Fruit fly (Drosophila melanogaster) whole organism, embryonic: Measurements from ENCODE around the gene CG10064.
A peak's percentile ranks its signal among the peaks of the same experiment; 100 is the strongest.

Source experiments
- Aef1 ChIP-seq: fragments of 200-800 bp; sonication (Bioruptor generic); IDR thresholded peaks from 3 replicates; pipeline ENCODE4 v1.3.6; 2022; ENCODE audit warnings: missing biosample characterization, missing genetic modification characterization
- BtbVII ChIP-seq: fragments of 200-800 bp; sonication (Bioruptor generic); optimal IDR thresholded peaks from 3 replicates; lab custom pipeline; 2017; ENCODE audit warnings: missing biosample characterization, mild to moderate bottlenecking, missing genetic modification characterization
- CG10147 ChIP-seq: fragments of 200-800 bp; sonication (Bioruptor generic); optimal IDR thresholded peaks from 2 replicates; lab custom pipeline; 2019; ENCODE audit warnings: missing biosample characterization, mild to moderate bottlenecking, missing genetic modification characterization, moderate library complexity
- CG10654 ChIP-seq: fragments of 200-800 bp; sonication (Bioruptor generic); optimal IDR thresholded peaks from 2 replicates; lab custom pipeline; 2016; ENCODE audit warnings: missing biosample characterization, missing genetic modification characterization
- CG11085 ChIP-seq: fragments of 200-800 bp; sonication (Bioruptor generic); IDR thresholded peaks from 2 replicates; pipeline ENCODE4 v1.3.6; 2022; ENCODE audit warnings: missing biosample characterization, missing genetic modification characterization
- CG11456 ChIP-seq: fragments of 200-800 bp; sonication (Bioruptor generic); IDR thresholded peaks from 3 replicates; pipeline ENCODE4 v1.3.6; 2022; ENCODE audit warnings: missing biosample characterization, missing genetic modification characterization
- CG11560 ChIP-seq: fragments of 200-800 bp; sonication (Bioruptor generic); IDR thresholded peaks from 3 replicates; pipeline ENCODE4 v1.3.6; 2022; ENCODE audit warnings: missing biosample characterization, missing genetic modification characterization
- CG13624 ChIP-seq: fragments of 200-800 bp; sonication (Bioruptor generic); optimal IDR thresholded peaks from 2 replicates; lab custom pipeline; 2016; ENCODE audit warnings: missing biosample characterization, missing genetic modification characterization
- CG14441 ChIP-seq: fragments of 200-800 bp; sonication (Bioruptor generic); IDR thresholded peaks from 2 replicates; pipeline ENCODE4 v1.3.6; 2022; ENCODE audit warnings: missing biosample characterization, missing genetic modification characterization
- CG14965 ChIP-seq: fragments of 200-800 bp; sonication (Bioruptor generic); optimal IDR thresholded peaks from 2 replicates; lab custom pipeline; 2016; ENCODE audit warnings: missing biosample characterization, missing genetic modification characterization, borderline replicate concordance
- CG1603 ChIP-seq: fragments of 200-800 bp; sonication (Bioruptor generic); optimal IDR thresholded peaks from 2 replicates; lab custom pipeline; 2019; ENCODE audit warnings: missing biosample characterization, mild to moderate bottlenecking, missing genetic modification characterization, moderate library complexity
- CG17328 ChIP-seq: fragments of 200-800 bp; sonication (Bioruptor generic); IDR thresholded peaks from 2 replicates; pipeline ENCODE4 v1.3.6; 2022; ENCODE audit warnings: missing biosample characterization, missing genetic modification characterization
- CG17361 ChIP-seq: fragments of 200-800 bp; sonication (Bioruptor generic); IDR thresholded peaks from 3 replicates; pipeline ENCODE4 v1.3.6; 2022; ENCODE audit warnings: missing biosample characterization, missing genetic modification characterization
- CG1792 ChIP-seq: fragments of 200-800 bp; sonication (Bioruptor generic); optimal IDR thresholded peaks from 2 replicates; lab custom pipeline; 2016; ENCODE audit warnings: missing biosample characterization, missing genetic modification characterization
- CG31441 ChIP-seq: fragments of 200-800 bp; sonication (Bioruptor generic); IDR thresholded peaks from 2 replicates; pipeline ENCODE4 v1.3.6; 2022; ENCODE audit warnings: missing biosample characterization, missing genetic modification characterization
- CG3281 ChIP-seq: fragments of 200-800 bp; sonication (Bioruptor generic); optimal IDR thresholded peaks from 3 replicates; lab custom pipeline; 2017; ENCODE audit warnings: missing biosample characterization, mild to moderate bottlenecking, missing genetic modification characterization
- CG33213 ChIP-seq: fragments of 200-800 bp; sonication (Bioruptor generic); optimal IDR thresholded peaks from 3 replicates; lab custom pipeline; 2016; ENCODE audit warnings: missing biosample characterization, missing genetic modification characterization
- CG4328 ChIP-seq: fragments of 200-800 bp; sonication (Bioruptor generic); optimal IDR thresholded peaks from 3 replicates; lab custom pipeline; 2017; ENCODE audit warnings: missing biosample characterization, missing genetic modification reagents, missing genetic modification characterization
- CG4730 ChIP-seq: fragments of 200-800 bp; sonication (Bioruptor generic); IDR thresholded peaks from 2 replicates; pipeline ENCODE4 v1.3.6; 2022; ENCODE audit warnings: missing biosample characterization, missing genetic modification characterization
- CG7987 ChIP-seq: fragments of 200-800 bp; sonication (Bioruptor generic); optimal IDR thresholded peaks from 2 replicates; lab custom pipeline; 2018; ENCODE audit warnings: missing biosample characterization, mild to moderate bottlenecking, missing genetic modification characterization, moderate library complexity
- CG9215 ChIP-seq: fragments of 200-800 bp; sonication (Bioruptor generic); IDR thresholded peaks from 2 replicates; pipeline ENCODE4 v1.3.6; 2022; ENCODE audit warnings: missing biosample characterization, missing genetic modification characterization
- Camta ChIP-seq: fragments of 200-800 bp; sonication (Bioruptor generic); optimal IDR thresholded peaks from 2 replicates; lab custom pipeline; 2016; ENCODE audit warnings: missing biosample characterization, missing genetic modification characterization
- Dek ChIP-seq: fragments of 200-800 bp; sonication (Bioruptor generic); optimal IDR thresholded peaks from 3 replicates; lab custom pipeline; 2019; ENCODE audit warnings: missing biosample characterization, mild to moderate bottlenecking, missing genetic modification characterization, moderate library complexity
- Doc2 ChIP-seq: fragments of 200-800 bp; sonication (Bioruptor generic); IDR thresholded peaks from 2 replicates; pipeline ENCODE4 v1.3.6; 2022; ENCODE audit warnings: missing biosample characterization, missing genetic modification characterization
- HLH3B ChIP-seq: fragments of 200-800 bp; sonication (Bioruptor generic); IDR thresholded peaks from 2 replicates; pipeline ENCODE4 v1.3.6; 2022; ENCODE audit warnings: missing biosample characterization, missing genetic modification characterization
- Hmx ChIP-seq: fragments of 200-800 bp; sonication (Bioruptor generic); optimal IDR thresholded peaks from 2 replicates; lab custom pipeline; 2016; ENCODE audit warnings: missing biosample characterization, missing genetic modification characterization
- NfI ChIP-seq: fragments of 200-800 bp; sonication (Bioruptor generic); optimal IDR thresholded peaks from 3 replicates; lab custom pipeline; 2018; ENCODE audit warnings: missing biosample characterization, mild to moderate bottlenecking, missing genetic modification characterization, moderate library complexity
- Oli ChIP-seq: fragments of 200-800 bp; sonication (Bioruptor generic); optimal IDR thresholded peaks from 2 replicates; lab custom pipeline; 2018; ENCODE audit warnings: missing biosample characterization, mild to moderate bottlenecking, missing genetic modification characterization, moderate library complexity
- Sry-β ChIP-seq: fragments of 200-800 bp; sonication (Bioruptor generic); optimal IDR thresholded peaks from 2 replicates; lab custom pipeline; 2018; ENCODE audit warnings: missing biosample characterization, mild to moderate bottlenecking, missing genetic modification characterization, moderate library complexity
- Stat92E ChIP-seq, 3 experiments: fragments of >200 bp in 2 of 3; fragments of 200-800 bp in 1 of 3; sonication (Bioruptor generic) in 1 of 3; optimal IDR thresholded peaks; 2 replicates each; lab custom pipeline; 2017 to 2019; ENCODE audit warnings: missing biosample characterization in 3 of 3, missing genetic modification characterization in 3 of 3, mild to moderate bottlenecking in 1 of 3, moderate library complexity in 1 of 3
- Trl ChIP-seq, 3 experiments: fragments of >200 bp in 2 of 3; fragments of 200-800 bp in 1 of 3; sonication (Bioruptor generic) in 1 of 3; optimal IDR thresholded peaks; 2 replicates in 1 of 3; 3 replicates in 2 of 3; lab custom pipeline; 2016 to 2017; ENCODE audit warnings: missing biosample characterization in 1 of 3, missing genetic modification characterization in 1 of 3
- al ChIP-seq: fragments of 200-800 bp; sonication (Bioruptor generic); IDR thresholded peaks from 2 replicates; pipeline ENCODE4 v1.3.6; 2022; ENCODE audit warnings: missing biosample characterization, missing genetic modification characterization
- amos ChIP-seq: fragments of 200-800 bp; sonication (Bioruptor generic); IDR thresholded peaks from 2 replicates; pipeline ENCODE4 v1.3.6; 2022; ENCODE audit warnings: missing biosample characterization, missing genetic modification characterization; ENCODE audit not compliant: partially characterized antibody
- bigmax ChIP-seq: fragments of 200-800 bp; sonication (Bioruptor generic); optimal IDR thresholded peaks from 2 replicates; lab custom pipeline; 2018; ENCODE audit warnings: missing biosample characterization, mild to moderate bottlenecking, missing genetic modification characterization
- crc ChIP-seq: fragments of 200-800 bp; sonication (Bioruptor generic); optimal IDR thresholded peaks from 2 replicates; lab custom pipeline; 2016; ENCODE audit warnings: missing biosample characterization, missing genetic modification characterization
- dysf ChIP-seq: fragments of 200-800 bp; sonication (Bioruptor generic); IDR thresholded peaks from 3 replicates; pipeline ENCODE4 v1.3.6; 2022; ENCODE audit warnings: missing biosample characterization, missing genetic modification characterization
- fd96Cb ChIP-seq: fragments of 200-800 bp; sonication (Bioruptor generic); optimal IDR thresholded peaks from 2 replicates; lab custom pipeline; 2018; ENCODE audit warnings: missing biosample characterization, mild to moderate bottlenecking, missing genetic modification characterization, moderate library complexity
- gcm ChIP-seq: fragments of 200-800 bp; sonication (Bioruptor generic); optimal IDR thresholded peaks from 2 replicates; lab custom pipeline; 2019; ENCODE audit warnings: missing biosample characterization, mild to moderate bottlenecking, missing genetic modification characterization, moderate library complexity
- gro ChIP-seq: fragments of 200-800 bp; sonication (Bioruptor generic); optimal IDR thresholded peaks from 2 replicates; lab custom pipeline; 2016; ENCODE audit warnings: missing biosample characterization, missing genetic modification characterization
- gsb ChIP-seq: fragments of 200-800 bp; sonication (Bioruptor generic); IDR thresholded peaks from 2 replicates; pipeline ENCODE4 v1.3.6; 2022; ENCODE audit warnings: missing biosample characterization, missing genetic modification characterization
- jigr1 ChIP-seq: fragments of 200-800 bp; sonication (Bioruptor generic); IDR thresholded peaks from 3 replicates; pipeline ENCODE4 v1.3.6; 2022; ENCODE audit warnings: missing biosample characterization, missing genetic modification characterization
- ken ChIP-seq: fragments of 200-800 bp; sonication (Bioruptor generic); IDR thresholded peaks from 3 replicates; pipeline ENCODE4 v1.3.6; 2022; ENCODE audit warnings: missing biosample characterization, missing genetic modification characterization
- nerfin-1 ChIP-seq: fragments of 200-800 bp; sonication (Bioruptor generic); optimal IDR thresholded peaks from 3 replicates; lab custom pipeline; 2019; ENCODE audit warnings: missing biosample characterization, mild to moderate bottlenecking, missing genetic modification characterization, moderate library complexity
- schlank ChIP-seq: fragments of 200-800 bp; sonication (Bioruptor generic); optimal IDR thresholded peaks from 2 replicates; lab custom pipeline; 2018; ENCODE audit warnings: missing biosample characterization, mild to moderate bottlenecking, missing genetic modification characterization
- sima ChIP-seq: fragments of 200-800 bp; sonication (Bioruptor generic); optimal IDR thresholded peaks from 2 replicates; lab custom pipeline; 2016; ENCODE audit warnings: missing biosample characterization, missing genetic modification characterization
- sisA ChIP-seq: fragments of 200-800 bp; sonication (Bioruptor generic); IDR thresholded peaks from 2 replicates; pipeline ENCODE4 v1.3.6; 2022; ENCODE audit warnings: missing biosample characterization, missing genetic modification characterization
- tap ChIP-seq: fragments of 200-800 bp; optimal IDR thresholded peaks from 3 replicates; lab custom pipeline; 2019; ENCODE audit warnings: missing biosample characterization, mild to moderate bottlenecking, missing genetic modification characterization, moderate library complexity
- trem ChIP-seq: fragments of 200-800 bp; optimal IDR thresholded peaks from 3 replicates; lab custom pipeline; 2019; ENCODE audit warnings: missing biosample characterization, mild to moderate bottlenecking, missing genetic modification characterization, moderate library complexity
- trh ChIP-seq: fragments of 200-800 bp; sonication (Bioruptor generic); optimal IDR thresholded peaks from 2 replicates; lab custom pipeline; 2016; ENCODE audit warnings: missing biosample characterization, missing genetic modification characterization
- ttk ChIP-seq: fragments of 200-800 bp; sonication (Bioruptor generic); IDR thresholded peaks from 2 replicates; pipeline ENCODE4 v2.1.2; 2022; ENCODE audit warnings: missing biosample characterization, missing genetic modification characterization
- twi ChIP-seq: fragments of 200-800 bp; optimal IDR thresholded peaks from 2 replicates; lab custom pipeline; 2019; ENCODE audit warnings: missing biosample characterization, mild to moderate bottlenecking, missing genetic modification characterization, moderate library complexity
- unc-4 ChIP-seq: fragments of 200-800 bp; sonication (Bioruptor generic); IDR thresholded peaks from 2 replicates; pipeline ENCODE4 v1.3.6; 2022; ENCODE audit warnings: missing biosample characterization, missing genetic modification characterization; ENCODE audit not compliant: partially characterized antibody

The CG10064 gene

dm6 chr3L:6998692-6999091, 31.0 kb upstream of the CG10064 start, which contains the start of gene Mp (continued):
- TF ChIP-seq Trl (optimal IDR thresholded peaks at IDR 0.05; lab: Kevin White, UChicago) (peak; percentile 0 to 2), Trl (GFP tag; optimal IDR thresholded peaks at IDR 0.05; lab: Kevin White, UChicago) (no peak), CG4730 (GFP tag; lab: Robert Waterston, UW) (no peak), CG31441 (GFP tag; lab: Robert Waterston, UW) (no peak), Stat92E (GFP tag; optimal IDR thresholded peaks at IDR 0.05; lab: Kevin White, UChicago) (no peak), jigr1 (GFP tag; lab: Robert Waterston, UW) (no peak), fd96Cb (tag; lab: Kevin White, UChicago) (no peak), CG11560 (tag; lab: Robert Waterston, UW) (no peak), trem (no peak), CG3281 (GFP tag; lab: Kevin White, UChicago) (no peak), HLH3B (GFP tag; lab: Robert Waterston, UW) (no peak), CG13624 (GFP tag; lab: Kevin White, UChicago) (no peak), CG11456 (GFP tag; lab: Robert Waterston, UW) (no peak), Oli (tag; lab: Kevin White, UChicago) (no peak), CG10654 (GFP tag; lab: Kevin White, UChicago) (no peak), Sry-β (GFP tag; lab: Kevin White, UChicago) (no peak), CG14441 (0 out of 2 replicates have a peak, but pooled peaks have one; percentile 31), crc (GFP tag; lab: Kevin White, UChicago) (no peak), sisA (GFP tag; lab: Robert Waterston, UW) (no peak), unc-4 (GFP tag; lab: Robert Waterston, UW) (no peak), CG1792 (GFP tag; lab: Kevin White, UChicago) (no peak), CG10147 (GFP tag; lab: Kevin White, UChicago) (no peak), CG7987 (GFP tag; lab: Kevin White, UChicago) (peak; percentile 18), Dek (no peak), schlank (no peak), CG1603 (tag; lab: Kevin White, UChicago) (no peak), gro (GFP tag; lab: Kevin White, UChicago) (no peak), CG17361 (GFP tag; lab: Robert Waterston, UW) (no peak), CG4328 (GFP tag; lab: Kevin White, UChicago) (no peak), nerfin-1 (tag; lab: Kevin White, UChicago) (no peak), gcm (no peak), sima (no peak), NfI (GFP tag; lab: Kevin White, UChicago) (no peak), ttk (GFP tag; lab: Robert Waterston, UW) (no peak), al (no peak), amos (GFP tag; lab: Robert Waterston, UW) (no peak; the same call in 1 of the 2 replicates), CG33213 (GFP tag; lab: Kevin White, UChicago) (no peak), twi (no peak), dysf (peak; percentile 12; the same call in 1 of the 3 replicates), Aef1 (GFP tag; lab: Robert Waterston, UW) (no peak), CG17328 (GFP tag; lab: Robert Waterston, UW) (no peak), Doc2 (GFP tag; lab: Robert Waterston, UW) (no peak), Hmx (GFP tag; lab: Kevin White, UChicago) (no peak), trh (GFP tag; lab: Kevin White, UChicago) (no peak), tap (no peak), BtbVII (no peak), Camta (GFP tag; lab: Kevin White, UChicago) (no peak), ken (GFP tag; lab: Robert Waterston, UW) (0 out of 3 replicates have a peak, but pooled peaks have one; percentile 10), CG11085 (GFP tag; lab: Robert Waterston, UW) (no peak), CG14965 (GFP tag; lab: Kevin White, UChicago) (no peak), gsb (no peak), bigmax (no peak), CG9215 (GFP tag; lab: Robert Waterston, UW) (no peak)
